Comparison of ENCODE assay signal across 4 fruit fly cellular contexts in genomic region chr3R:26886283-26886689, dm6.
A peak's percentile ranks its signal among the peaks of the same experiment; 100 is the strongest.
TF ChIP-seq lines count a peak whose summit lies in the region.

No protein-coding gene starts in this region.

TF ChIP-seq in whole organism, adult, 20 proteins besides CTCF, POLR2A, EP300 and RAD21 (continued from another document):
- TF ChIP-seq CG33017 (tag; optimal IDR thresholded peaks at IDR 0.05; lab: Kevin White, UChicago) = peak; percentile 41

TF ChIP-seq in whole organism, embryonic, 481 proteins besides CTCF, POLR2A, EP300 and RAD21 (continued from another document and continues in another):
- TF ChIP-seq Mes4 (GFP tag; optimal IDR thresholded peaks at IDR 0.05; lab: Kevin White, UChicago) (no peak), CG10654 (GFP tag; optimal IDR thresholded peaks at IDR 0.05; lab: Kevin White, UChicago) (peak; percentile 18), wor (GFP tag; IDR thresholded peaks at IDR 0.05; lab: Robert Waterston, UW) (peak; percentile 56), YL-1 (GFP tag; optimal IDR thresholded peaks at IDR 0.05; lab: Kevin White, UChicago) (peak; percentile 51), Dp (GFP tag; optimal IDR thresholded peaks at IDR 0.05; lab: Kevin White, UChicago) (no peak), en (GFP tag; optimal IDR thresholded peaks at IDR 0.05; lab: Kevin White, UChicago) (no peak), CG7357 (GFP tag; IDR thresholded peaks at IDR 0.05; lab: Robert Waterston, UW) (0 out of 3 replicates have a peak, but pooled peaks have one; percentile 49), CG6175 (GFP tag; IDR thresholded peaks at IDR 0.05; lab: Robert Waterston, UW) (no peak), emc (GFP tag; optimal IDR thresholded peaks at IDR 0.05; lab: Kevin White, UChicago) (no peak), CG18599 (GFP tag; optimal IDR thresholded peaks at IDR 0.05; lab: Kevin White, UChicago) (peak; percentile 60), CG2120 (GFP tag; optimal IDR thresholded peaks at IDR 0.05; lab: Kevin White, UChicago) (no peak), yki (optimal IDR thresholded peaks at IDR 0.05; lab: Kevin White, UChicago) (no peak), HmgD (GFP tag; optimal IDR thresholded peaks at IDR 0.05; lab: Kevin White, UChicago) (no peak), gsb (GFP tag; IDR thresholded peaks at IDR 0.05; lab: Robert Waterston, UW) (0 out of 2 replicates have a peak, but pooled peaks have one; percentile 20), CG30020 (tag; optimal IDR thresholded peaks at IDR 0.05; lab: Kevin White, UChicago) (peak; percentile 31), TFAM (GFP tag; optimal IDR thresholded peaks at IDR 0.05; lab: Kevin White, UChicago) (peak; percentile 4), Mrtf (GFP tag; IDR thresholded peaks at IDR 0.05; lab: Robert Waterston, UW) (0 out of 3 replicates have a peak, but pooled peaks have one; percentile 17), Drgx (GFP tag; IDR thresholded peaks at IDR 0.05; lab: Robert Waterston, UW) (peak; percentile 74), CG6254 (GFP tag; optimal IDR thresholded peaks at IDR 0.05; lab: Kevin White, UChicago) (peak; percentile 77), tll (GFP tag; optimal IDR thresholded peaks at IDR 0.05; lab: Kevin White, UChicago) (peak in 1 of 2 experiments; percentile 19), seq (GFP tag; IDR thresholded peaks at IDR 0.05; lab: Robert Waterston, UW) (no peak), ttk (GFP tag; IDR thresholded peaks at IDR 0.05; lab: Robert Waterston, UW) (peak; percentile 44; the same call in 1 of the 2 replicates), CG43689 (GFP tag; IDR thresholded peaks at IDR 0.05; lab: Robert Waterston, UW) (no peak), D (optimal IDR thresholded peaks at IDR 0.05; lab: Kevin White, UChicago) (no peak), D (GFP tag; optimal IDR thresholded peaks at IDR 0.05; lab: Kevin White, UChicago) (peak; percentile 82), Hr78 (GFP tag; optimal IDR thresholded peaks at IDR 0.05; lab: Kevin White, UChicago) (peak in 1 of 2 experiments; percentile 46), CG11723 (GFP tag; optimal IDR thresholded peaks at IDR 0.05; lab: Kevin White, UChicago) (peak; percentile 47), sd (tag; optimal IDR thresholded peaks at IDR 0.05; lab: Kevin White, UChicago) (peak; percentile 40), CG1233 (GFP tag; optimal IDR thresholded peaks at IDR 0.05; lab: Kevin White, UChicago) (peak; percentile 73), btn (GFP tag; optimal IDR thresholded peaks at IDR 0.05; lab: Kevin White, UChicago) (no peak), trem (tag; optimal IDR thresholded peaks at IDR 0.05; lab: Kevin White, UChicago) (peak; percentile 73), fru (optimal IDR thresholded peaks at IDR 0.05; lab: Kevin White, UChicago) (no peak), Fer2 (tag; optimal IDR thresholded peaks at IDR 0.05; lab: Kevin White, UChicago) (peak; percentile 5), Myb (GFP tag; optimal IDR thresholded peaks at IDR 0.05; lab: Kevin White, UChicago) (no peak), pzg (GFP tag; optimal IDR thresholded peaks at IDR 0.05; lab: Kevin White, UChicago) (no peak), shn (GFP tag; optimal IDR thresholded peaks at IDR 0.05; lab: Kevin White, UChicago) (no peak), maf-S (GFP tag; optimal IDR thresholded peaks at IDR 0.05; lab: Kevin White, UChicago) (no peak), nerfin-1 (tag; optimal IDR thresholded peaks at IDR 0.05; lab: Kevin White, UChicago) (peak; percentile 62), Opbp (GFP tag; IDR thresholded peaks at IDR 0.05; lab: Robert Waterston, UW; ENCODE audit: partially characterized antibody) (no peak), CG12071 (GFP tag; optimal IDR thresholded peaks at IDR 0.05; lab: Kevin White, UChicago) (no peak), CG6689 (GFP tag; IDR thresholded peaks at IDR 0.05; lab: Robert Waterston, UW) (peak; percentile 70; the same call in 1 of the 2 replicates), CG42726 (GFP tag; IDR thresholded peaks at IDR 0.05; lab: Robert Waterston, UW; ENCODE audit: partially characterized antibody) (no peak), lab (GFP tag; optimal IDR thresholded peaks at IDR 0.05; lab: Kevin White, UChicago) (peak; percentile 69)

TF ChIP-seq in whole organism, prepupa, 60 proteins besides CTCF, POLR2A, EP300 and RAD21 (continued from another document):
- TF ChIP-seq acj6 (GFP tag; optimal IDR thresholded peaks at IDR 0.05; lab: Kevin White, UChicago) (peak; percentile 78), CG8119 (GFP tag; IDR thresholded peaks at IDR 0.05; lab: Robert Waterston, UW) (peak; percentile 88), CG6792 (GFP tag; optimal IDR thresholded peaks at IDR 0.05; lab: Kevin White, UChicago) (peak; percentile 64), CG10631 (GFP tag; optimal IDR thresholded peaks at IDR 0.05; lab: Kevin White, UChicago) (peak; percentile 84), Hr39 (GFP tag; optimal IDR thresholded peaks at IDR 0.05; lab: Kevin White, UChicago) (peak; percentile 23), spab (GFP tag; optimal IDR thresholded peaks at IDR 0.05; lab: Kevin White, UChicago) (peak; percentile 83), CG6163 (GFP tag; IDR thresholded peaks at IDR 0.05; lab: Robert Waterston, UW) (peak; percentile 84), dsx (GFP tag; optimal IDR thresholded peaks at IDR 0.05; lab: Kevin White, UChicago; ENCODE audit: poor library complexity, severe bottlenecking) (peak; percentile 83), Blimp-1 (GFP tag; optimal IDR thresholded peaks at IDR 0.05; lab: Kevin White, UChicago) (no peak), vri (GFP tag; optimal IDR thresholded peaks at IDR 0.05; lab: Kevin White, UChicago) (peak; percentile 47), CG6854 (GFP tag; optimal IDR thresholded peaks at IDR 0.05; lab: Kevin White, UChicago) (peak; percentile 34), Hr4 (GFP tag; optimal IDR thresholded peaks at IDR 0.05; lab: Kevin White, UChicago) (peak; percentile 30), Lpt (GFP tag; optimal IDR thresholded peaks at IDR 0.05; lab: Kevin White, UChicago) (peak; percentile 76), CG3032 (tag; optimal IDR thresholded peaks at IDR 0.05; lab: Kevin White, UChicago) (peak; percentile 76), topi (GFP tag; optimal IDR thresholded peaks at IDR 0.05; lab: Kevin White, UChicago) (peak; percentile 27), CG8319 (GFP tag; optimal IDR thresholded peaks at IDR 0.05; lab: Kevin White, UChicago) (no peak), Sox102F (GFP tag; optimal IDR thresholded peaks at IDR 0.05; lab: Kevin White, UChicago) (peak; percentile 50), lz (GFP tag; optimal IDR thresholded peaks at IDR 0.05; lab: Kevin White, UChicago) (peak; percentile 42), CG6276 (GFP tag; optimal IDR thresholded peaks at IDR 0.05; lab: Kevin White, UChicago) (peak; percentile 69), Met (GFP tag; optimal IDR thresholded peaks at IDR 0.05; lab: Kevin White, UChicago) (peak; percentile 41), CG15336 (GFP tag; IDR thresholded peaks at IDR 0.05; lab: Robert Waterston, UW) (peak; percentile 87), fd59A (GFP tag; optimal IDR thresholded peaks at IDR 0.05; lab: Kevin White, UChicago) (peak; percentile 66), OdsH (GFP tag; optimal IDR thresholded peaks at IDR 0.05; lab: Kevin White, UChicago) (peak; percentile 74), fkh (GFP tag; optimal IDR thresholded peaks at IDR 0.05; lab: Kevin White, UChicago) (peak; percentile 71), CG3919 (GFP tag; optimal IDR thresholded peaks at IDR 0.05; lab: Kevin White, UChicago) (peak; percentile 65), CG8632 (GFP tag; optimal IDR thresholded peaks at IDR 0.05; lab: Kevin White, UChicago) (peak; percentile 59), eg (GFP tag; IDR thresholded peaks at IDR 0.05; lab: Robert Waterston, UW) (peak; percentile 69), pdm3 (GFP tag; optimal IDR thresholded peaks at IDR 0.05; lab: Kevin White, UChicago) (peak; percentile 56), Eip75B (GFP tag; optimal IDR thresholded peaks at IDR 0.05; lab: Kevin White, UChicago) (peak; percentile 38), CG7368 (GFP tag; optimal IDR thresholded peaks at IDR 0.05; lab: Kevin White, UChicago) (peak; percentile 44), Sox15 (GFP tag; optimal IDR thresholded peaks at IDR 0.05; lab: Kevin White, UChicago) (no peak), CG31627 (GFP tag; optimal IDR thresholded peaks at IDR 0.05; lab: Kevin White, UChicago) (peak; percentile 50), Ets96B (tag; optimal IDR thresholded peaks at IDR 0.05; lab: Kevin White, UChicago) (peak; percentile 87), Eip93F (GFP tag; optimal IDR thresholded peaks at IDR 0.05; lab: Kevin White, UChicago) (no peak), Sox14 (GFP tag; optimal IDR thresholded peaks at IDR 0.05; lab: Kevin White, UChicago) (peak; percentile 68), salr (GFP tag; optimal IDR thresholded peaks at IDR 0.05; lab: Kevin White, UChicago) (peak; percentile 42 to 84), CG11762 (GFP tag; optimal IDR thresholded peaks at IDR 0.05; lab: Kevin White, UChicago; ENCODE audit: insufficient read depth) (peak; percentile 50), Ets21C (GFP tag; optimal IDR thresholded peaks at IDR 0.05; lab: Kevin White, UChicago) (no peak), CG32006 (GFP tag; optimal IDR thresholded peaks at IDR 0.05; lab: Kevin White, UChicago) (peak; percentile 83), CG16779 (tag; optimal IDR thresholded peaks at IDR 0.05; lab: Kevin White, UChicago) (peak; percentile 65)
TF ChIP-seq in whole organism, prepupa: peak in this region for 53.

TF ChIP-seq in whole organism, wandering third instar larva, 38 proteins besides CTCF, POLR2A, EP300 and RAD21 (continued from another document):
- TF ChIP-seq br (GFP tag; optimal IDR thresholded peaks at IDR 0.05; lab: Kevin White, UChicago) (peak; percentile 16), GATAd (GFP tag; optimal IDR thresholded peaks at IDR 0.05; lab: Kevin White, UChicago) (no peak), Dif (GFP tag; optimal IDR thresholded peaks at IDR 0.05; lab: Kevin White, UChicago; ENCODE audit: partially characterized antibody) (no peak), dmrt93B (GFP tag; optimal IDR thresholded peaks at IDR 0.05; lab: Kevin White, UChicago) (peak; percentile 52), dl (GFP tag; optimal IDR thresholded peaks at IDR 0.05; lab: Kevin White, UChicago; ENCODE audit: insufficient read depth in 1 of 2, partially characterized antibody in 2 of 2) (no peak), CG32264 (GFP tag; optimal IDR thresholded peaks at IDR 0.05; lab: Kevin White, UChicago) (no peak), h (GFP tag; optimal IDR thresholded peaks at IDR 0.05; lab: Kevin White, UChicago) (peak; percentile 51), pan (optimal IDR thresholded peaks at IDR 0.05; lab: Kevin White, UChicago) (no peak), Abd-B (GFP tag; optimal IDR thresholded peaks at IDR 0.05; lab: Kevin White, UChicago) (no peak), Jra (GFP tag; optimal IDR thresholded peaks at IDR 0.05; lab: Kevin White, UChicago) (no peak), Myc (optimal IDR thresholded peaks at IDR 0.05; lab: Kevin White, UChicago) (no peak), dsf (GFP tag; optimal IDR thresholded peaks at IDR 0.05; lab: Kevin White, UChicago; ENCODE audit: borderline replicate concordance) (no peak), foxo (GFP tag; optimal IDR thresholded peaks at IDR 0.05; lab: Kevin White, UChicago) (peak in 1 of 2 experiments; percentile 75), CrebA (GFP tag; optimal IDR thresholded peaks at IDR 0.05; lab: Kevin White, UChicago; ENCODE audit: borderline replicate concordance) (no peak)
